Fruit fly (Drosophila melanogaster) whole organism, embryonic: ENCODE data around the gene dre4.

ENCODE experiments used
- CG10321 ChIP-seq: fragments of 200-800 bp; sonication (Bioruptor generic); IDR thresholded peaks from 2 replicates; pipeline ENCODE4 v1.3.6; 2022; ENCODE audit warnings: missing biosample characterization, missing genetic modification characterization
- CG12391 ChIP-seq: fragments of 200-800 bp; sonication (Bioruptor generic); optimal IDR thresholded peaks from 3 replicates; lab custom pipeline; 2018; ENCODE audit warnings: missing biosample characterization, mild to moderate bottlenecking, missing genetic modification characterization, moderate library complexity
- CG13775 ChIP-seq: fragments of 200-800 bp; sonication (Bioruptor generic); optimal IDR thresholded peaks from 3 replicates; lab custom pipeline; 2017; ENCODE audit warnings: missing biosample characterization, mild to moderate bottlenecking, missing genetic modification characterization
- CG17359 ChIP-seq: fragments of 200-800 bp; sonication (Bioruptor generic); optimal IDR thresholded peaks from 3 replicates; lab custom pipeline; 2018; ENCODE audit warnings: missing biosample characterization, mild to moderate bottlenecking, missing genetic modification characterization, moderate library complexity
- CG1832 ChIP-seq: fragments of 200-800 bp; sonication (Bioruptor generic); optimal IDR thresholded peaks from 2 replicates; lab custom pipeline; 2017; ENCODE audit warnings: missing biosample characterization, mild to moderate bottlenecking, missing genetic modification characterization, inconsistent platforms
- CG2120 ChIP-seq: fragments of 200-800 bp; sonication (Bioruptor generic); optimal IDR thresholded peaks from 3 replicates; lab custom pipeline; 2016; ENCODE audit warnings: missing biosample characterization, missing genetic modification characterization
- CG2199 ChIP-seq: fragments of 200-800 bp; sonication (Bioruptor generic); IDR thresholded peaks from 3 replicates; pipeline ENCODE4 v1.3.6; 2022; ENCODE audit warnings: missing biosample characterization, missing genetic modification characterization
- CG30403 ChIP-seq: fragments of 200-800 bp; sonication (Bioruptor generic); optimal IDR thresholded peaks from 3 replicates; lab custom pipeline; 2016; ENCODE audit warnings: missing biosample characterization, missing genetic modification characterization
- CG3847 ChIP-seq: fragments of 200-800 bp; sonication (Bioruptor generic); IDR thresholded peaks from 2 replicates; pipeline ENCODE4 v1.3.6; 2022; ENCODE audit warnings: missing biosample characterization, missing genetic modification characterization
- CG7928 ChIP-seq: fragments of 200-800 bp; sonication (Bioruptor generic); optimal IDR thresholded peaks from 2 replicates; lab custom pipeline; 2017; ENCODE audit warnings: missing biosample characterization, mild to moderate bottlenecking, missing genetic modification characterization
- CG8359 ChIP-seq: fragments of 200-800 bp; sonication (Bioruptor generic); optimal IDR thresholded peaks from 2 replicates; lab custom pipeline; 2017; ENCODE audit warnings: missing biosample characterization, mild to moderate bottlenecking, missing genetic modification characterization, borderline replicate concordance
- CG8388 ChIP-seq: fragments of 200-800 bp; sonication (Bioruptor generic); optimal IDR thresholded peaks from 2 replicates; lab custom pipeline; 2019; ENCODE audit warnings: missing biosample characterization, mild to moderate bottlenecking, missing genetic modification characterization, moderate library complexity
- CG8478 ChIP-seq: fragments of >200 bp; optimal IDR thresholded peaks from 2 replicates; lab custom pipeline; 2018
- CkIIα-i1 ChIP-seq: fragments of 200-800 bp; sonication (Bioruptor generic); IDR thresholded peaks from 2 replicates; pipeline ENCODE4 v1.3.6; 2022; ENCODE audit warnings: missing biosample characterization, missing genetic modification characterization
- Dll ChIP-seq: fragments of 200-800 bp; sonication (Bioruptor generic); IDR thresholded peaks from 4 replicates; pipeline ENCODE4 v1.3.6; 2022; ENCODE audit warnings: missing biosample characterization, missing genetic modification characterization; ENCODE audit not compliant: partially characterized antibody
- Elba2 ChIP-seq: fragments of 200-800 bp; sonication (Bioruptor generic); optimal IDR thresholded peaks from 3 replicates; lab custom pipeline; 2016; ENCODE audit warnings: missing biosample characterization, missing genetic modification characterization
- HLH4C ChIP-seq: fragments of 200-800 bp; sonication (Bioruptor generic); IDR thresholded peaks from 3 replicates; pipeline ENCODE4 v1.3.6; 2022; ENCODE audit warnings: missing biosample characterization, missing genetic modification characterization; ENCODE audit not compliant: partially characterized antibody
- Hand ChIP-seq: fragments of 200-800 bp; sonication (Bioruptor generic); optimal IDR thresholded peaks from 2 replicates; lab custom pipeline; 2017; ENCODE audit warnings: mild to moderate bottlenecking, missing biosample characterization, missing genetic modification reagents, missing genetic modification characterization
- Hr3 ChIP-seq: fragments of 200-800 bp; sonication (Bioruptor generic); optimal IDR thresholded peaks from 3 replicates; lab custom pipeline; 2016; ENCODE audit warnings: missing biosample characterization, missing genetic modification characterization
- Jarid2 ChIP-seq: fragments of 200-800 bp; sonication (Bioruptor generic); optimal IDR thresholded peaks from 3 replicates; lab custom pipeline; 2017; ENCODE audit warnings: mild to moderate bottlenecking, missing biosample characterization, missing genetic modification reagents, missing genetic modification characterization
- MTF-1 ChIP-seq: fragments of 200-800 bp; sonication (Bioruptor generic); optimal IDR thresholded peaks from 2 replicates; lab custom pipeline; 2018; ENCODE audit warnings: missing biosample characterization, mild to moderate bottlenecking, missing genetic modification characterization, borderline replicate concordance
- Mrtf ChIP-seq: fragments of 200-800 bp; sonication (Bioruptor generic); IDR thresholded peaks from 3 replicates; pipeline ENCODE4 v1.3.6; 2022; ENCODE audit warnings: missing biosample characterization, missing genetic modification characterization
- Nf-YA ChIP-seq: fragments of 200-800 bp; sonication (Bioruptor generic); IDR thresholded peaks from 2 replicates; pipeline ENCODE4 v1.3.6; 2022; ENCODE audit warnings: missing biosample characterization, missing genetic modification characterization
- Nf-YB ChIP-seq: fragments of 200-800 bp; sonication (Bioruptor generic); optimal IDR thresholded peaks from 3 replicates; lab custom pipeline; 2019; ENCODE audit warnings: missing biosample characterization, mild to moderate bottlenecking, missing genetic modification characterization, moderate library complexity
- Nf-YC ChIP-seq: fragments of 200-800 bp; optimal IDR thresholded peaks from 3 replicates; lab custom pipeline; 2019; ENCODE audit warnings: missing biosample characterization, mild to moderate bottlenecking, missing genetic modification characterization, moderate library complexity
- Six4 ChIP-seq: fragments of 200-800 bp; sonication (Bioruptor generic); optimal IDR thresholded peaks from 2 replicates; lab custom pipeline; 2016; ENCODE audit warnings: missing biosample characterization, missing genetic modification characterization
- Sox100B ChIP-seq: fragments of 200-800 bp; sonication (Bioruptor generic); optimal IDR thresholded peaks from 3 replicates; lab custom pipeline; 2018; ENCODE audit warnings: missing biosample characterization, mild to moderate bottlenecking, missing genetic modification characterization
- Spps ChIP-seq: fragments of 200-800 bp; sonication (Bioruptor generic); optimal IDR thresholded peaks from 2 replicates; lab custom pipeline; 2018; ENCODE audit warnings: missing biosample characterization, mild to moderate bottlenecking, missing genetic modification characterization
- Sry-δ ChIP-seq: fragments of 200-800 bp; sonication (Bioruptor generic); optimal IDR thresholded peaks from 2 replicates; lab custom pipeline; 2016; ENCODE audit warnings: missing biosample characterization, missing genetic modification characterization
- Ssrp ChIP-seq: fragments of 200-800 bp; sonication (Bioruptor generic); optimal IDR thresholded peaks from 2 replicates; lab custom pipeline; 2018; ENCODE audit warnings: missing biosample characterization, mild to moderate bottlenecking, missing genetic modification characterization, moderate library complexity
- Trl ChIP-seq, 3 experiments: fragments of >200 bp in 2 of 3; fragments of 200-800 bp in 1 of 3; sonication (Bioruptor generic) in 1 of 3; optimal IDR thresholded peaks; 2 replicates in 1 of 3; 3 replicates in 2 of 3; lab custom pipeline; 2016 to 2017; ENCODE audit warnings: missing biosample characterization in 1 of 3, missing genetic modification characterization in 1 of 3
- Usf ChIP-seq: fragments of 200-800 bp; sonication (Bioruptor generic); optimal IDR thresholded peaks from 2 replicates; lab custom pipeline; 2017; ENCODE audit warnings: missing genotype, missing biosample characterization, missing genetic modification characterization
- cg ChIP-seq: fragments of 200-800 bp; sonication (Bioruptor generic); optimal IDR thresholded peaks from 3 replicates; lab custom pipeline; 2019; ENCODE audit warnings: missing biosample characterization, mild to moderate bottlenecking, missing genetic modification characterization, moderate library complexity
- ewg ChIP-seq: fragments of 200-800 bp; sonication (Bioruptor generic); optimal IDR thresholded peaks from 3 replicates; lab custom pipeline; 2017; ENCODE audit warnings: mild to moderate bottlenecking, missing biosample characterization, missing genetic modification reagents, missing genetic modification characterization
- fd3F ChIP-seq: fragments of 200-800 bp; sonication (Bioruptor generic); optimal IDR thresholded peaks from 2 replicates; lab custom pipeline; 2018; ENCODE audit warnings: missing biosample characterization, mild to moderate bottlenecking, missing genetic modification characterization, moderate library complexity
- ftz-f1 ChIP-seq: fragments of 200-800 bp; sonication (Bioruptor generic); optimal IDR thresholded peaks from 2 replicates; lab custom pipeline; 2016; ENCODE audit warnings: missing biosample characterization, missing genetic modification characterization
- onecut ChIP-seq: fragments of 200-800 bp; sonication (Bioruptor generic); IDR thresholded peaks from 2 replicates; pipeline ENCODE4 v1.3.6; 2022; ENCODE audit warnings: missing biosample characterization, missing genetic modification characterization
- sens ChIP-seq: fragments of 200-800 bp; sonication (Bioruptor generic); peaks from one replicate; lab custom pipeline; 2016; ENCODE audit warnings: missing biosample characterization, missing genetic modification characterization
- seq ChIP-seq: fragments of 200-800 bp; sonication (Bioruptor generic); IDR thresholded peaks from 2 replicates; pipeline ENCODE4 v1.3.6; 2022; ENCODE audit warnings: missing biosample characterization, missing genetic modification characterization
- tgo ChIP-seq: fragments of 200-800 bp; sonication (Bioruptor generic); IDR thresholded peaks from 3 replicates; pipeline ENCODE4 v1.3.6; 2022; ENCODE audit warnings: missing biosample characterization, missing genetic modification characterization
- unpg ChIP-seq: fragments of 200-800 bp; sonication (Bioruptor generic); optimal IDR thresholded peaks from 3 replicates; lab custom pipeline; 2018; ENCODE audit warnings: missing biosample characterization, mild to moderate bottlenecking, missing genetic modification characterization, moderate library complexity
- yki ChIP-seq: fragments of >200 bp; optimal IDR thresholded peaks from 3 replicates; lab custom pipeline; 2018
- zen ChIP-seq: fragments of 200-800 bp; sonication (Bioruptor generic); optimal IDR thresholded peaks from 3 replicates; lab custom pipeline; 2018; ENCODE audit warnings: missing biosample characterization, mild to moderate bottlenecking, missing genetic modification characterization, moderate library complexity
- zen2 ChIP-seq: fragments of 200-800 bp; sonication (Bioruptor generic); IDR thresholded peaks from 3 replicates; pipeline ENCODE4 v1.3.6; 2022; ENCODE audit warnings: missing biosample characterization, missing genetic modification characterization; ENCODE audit not compliant: partially characterized antibody

Gene dre4

DNA sequence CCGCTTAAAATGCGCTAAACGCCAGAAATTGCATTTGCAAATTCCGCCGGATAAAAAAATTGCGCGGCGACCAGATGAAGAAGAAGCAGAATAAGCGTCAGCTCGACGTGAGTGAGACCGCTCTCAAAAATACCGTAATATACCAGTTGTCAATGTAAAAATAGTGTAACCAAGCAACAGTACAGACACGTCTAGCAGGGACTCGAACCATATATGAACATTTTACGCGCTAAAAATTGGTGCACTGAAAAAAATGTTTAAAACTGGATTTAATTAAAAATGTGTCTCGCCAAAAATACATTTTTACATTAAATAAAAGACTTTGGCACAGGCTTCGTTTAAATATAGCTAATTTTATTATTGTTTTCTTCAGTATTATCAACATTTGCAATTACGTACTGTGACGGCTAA lies at the start of gene dre4 (continued):
- peak; percentile 63 for TF ChIP-seq Hr3
- peak; percentile 75 for TF ChIP-seq CG17359
- TF ChIP-seq CG13775 (GFP tag; lab: Kevin White, UChicago) = peak; percentile 65
- peak; percentile 20 for TF ChIP-seq ftz-f1
- TF ChIP-seq Usf = peak; percentile 12
- peak; percentile 23 for TF ChIP-seq MTF-1 (GFP tag; lab: Kevin White, UChicago)
- peak; percentile 43 for TF ChIP-seq CG7928 (GFP tag; lab: Kevin White, UChicago)
- peak; percentile 67 for TF ChIP-seq Spps (tag; lab: Kevin White, UChicago)
- no peak for TF ChIP-seq CkIIα-i1
- peak; percentile 67 for TF ChIP-seq Elba2 (GFP tag; lab: Kevin White, UChicago)
- 0 out of 3 replicates have a peak, but pooled peaks have one; percentile 50 for TF ChIP-seq CG2199 (GFP tag; lab: Robert Waterston, UW)
- TF ChIP-seq CG12391 (tag; lab: Kevin White, UChicago) = peak; percentile 79
- TF ChIP-seq tgo = peak; percentile 58; the same call in 2 of the 3 replicates
- no peak for TF ChIP-seq CG8359 (GFP tag; lab: Kevin White, UChicago)
- TF ChIP-seq Hand (GFP tag; lab: Kevin White, UChicago) = no peak
- peak; percentile 34 for TF ChIP-seq fd3F (GFP tag; lab: Kevin White, UChicago)
- TF ChIP-seq Six4 (GFP tag; lab: Kevin White, UChicago) = peak; percentile 60
- TF ChIP-seq zen2 = no peak
- peak; percentile 65 for TF ChIP-seq CG3847
- no peak for TF ChIP-seq Sox100B (GFP tag; lab: Kevin White, UChicago)
- TF ChIP-seq Dll = 0 out of 4 replicates have a peak, but pooled peaks have one; percentile 39
- TF ChIP-seq Nf-YA (GFP tag; lab: Robert Waterston, UW) = peak; percentile 41; the same call in 1 of the 2 replicates
- TF ChIP-seq CG30403 (GFP tag; lab: Kevin White, UChicago) = peak; percentile 78
- TF ChIP-seq HLH4C (GFP tag; lab: Robert Waterston, UW) = no peak; the same call in 2 of the 3 replicates
- peak; percentile 54 for TF ChIP-seq Ssrp
- peak; percentile 40; the same call in 1 of the 2 replicates for TF ChIP-seq onecut (GFP tag; lab: Robert Waterston, UW)
- peak; percentile 86 for TF ChIP-seq CG2120
- TF ChIP-seq Mrtf = peak; percentile 13; the same call in 1 of the 3 replicates
- peak; percentile 61 for TF ChIP-seq Sry-δ (GFP tag; lab: Kevin White, UChicago)
- TF ChIP-seq sens (GFP tag; lab: Kevin White, UChicago) = peak; percentile 96

dm6 chr3L:1920943-1921342 lies 44.8 kb upstream of the dre4 start, which contains the start of gene Dbx:
TSS of gene Dbx (plus strand) at chr3L:1921307.
- TF ChIP-seq ewg (peak; percentile 17), CG8478 (lab: Kevin White, UChicago) (peak; percentile 29), CG8388 (GFP tag; lab: Kevin White, UChicago) (no peak), Jarid2 (GFP tag; lab: Kevin White, UChicago) (peak; percentile 51), CG1832 (GFP tag; lab: Kevin White, UChicago) (peak; percentile 69), cg (GFP tag; lab: Kevin White, UChicago) (peak; percentile 63), unpg (GFP tag; lab: Kevin White, UChicago) (no peak), CG10321 (GFP tag; lab: Robert Waterston, UW) (0 out of 2 replicates have a peak, but pooled peaks have one; percentile 23), Nf-YB (peak; percentile 97), Trl (optimal IDR thresholded peaks at IDR 0.05; lab: Kevin White, UChicago) (peak; percentile 64 to 73), Trl (GFP tag; optimal IDR thresholded peaks at IDR 0.05; lab: Kevin White, UChicago) (no peak), yki (lab: Kevin White, UChicago) (peak; percentile 39), Nf-YC (tag; lab: Kevin White, UChicago) (peak; percentile 94), zen (tag; lab: Kevin White, UChicago) (no peak), Nf-YA (GFP tag; lab: Robert Waterston, UW) (peak; percentile 69), seq (peak; percentile 67; the same call in 1 of the 2 replicates)
- TF ChIP-seq, all 482 proteins: peak for 12
